Fruit fly (Drosophila melanogaster): ENCODE data around the gene Spt7.
A peak's percentile ranks its signal among the peaks of the same experiment; 100 is the strongest.

Spt7 gene

dm6 chrX:17872310-17872709, 22.1 kb downstream of the Spt7 start:
- no peak for TF ChIP-seq noc (tag; optimal IDR thresholded peaks at IDR 0.05)

dm6 chrX:17873329-17873728, 23.1 kb downstream of the Spt7 start:
- TF ChIP-seq noc (tag; optimal IDR thresholded peaks at IDR 0.05), result no peak

dm6 chrX:17875014-17875589, 24.8 kb downstream of the Spt7 start:
- TF ChIP-seq noc (tag; optimal IDR thresholded peaks at IDR 0.05), result no peak

dm6 chrX:17875695-17876094, 25.4 kb downstream of the Spt7 start:
- TF ChIP-seq noc (tag; optimal IDR thresholded peaks at IDR 0.05), result no peak

dm6 chrX:17876518-17876917, 26.3 kb downstream of the Spt7 start:
- TF ChIP-seq noc (tag; optimal IDR thresholded peaks at IDR 0.05), result no peak

dm6 chrX:17877974-17878373, 27.7 kb downstream of the Spt7 start:
- no peak for TF ChIP-seq noc (tag; optimal IDR thresholded peaks at IDR 0.05)

- TF ChIP-seq noc (tag; optimal IDR thresholded peaks at IDR 0.05), result no peak
These were observed 28.4 kb downstream of the Spt7 start for dm6 chrX:17878632-17879033.

dm6 chrX:17879211-17879897, 29.1 kb downstream of the Spt7 start:
- TF ChIP-seq noc (tag; optimal IDR thresholded peaks at IDR 0.05), result no peak

- peak; percentile 99 for TF ChIP-seq noc (tag; optimal IDR thresholded peaks at IDR 0.05)
These were observed 30.1 kb downstream of the Spt7 start for dm6 chrX:17880269-17880889.

- TF ChIP-seq noc (tag; optimal IDR thresholded peaks at IDR 0.05), result peak; percentile 91
These were observed 31.2 kb downstream of the Spt7 start for dm6 chrX:17881138-17882121.

dm6 chrX:17882769-17883168, 32.5 kb downstream of the Spt7 start:
- TF ChIP-seq noc (tag; optimal IDR thresholded peaks at IDR 0.05), result no peak

- TF ChIP-seq noc (tag; optimal IDR thresholded peaks at IDR 0.05), result no peak
These were observed 33.2 kb downstream of the Spt7 start, which contains the start of gene CG12985 for dm6 chrX:17883418-17883817. TSS of gene CG12985 (plus strand) at chrX:17883718.

dm6 chrX:17884567-17884966, 34.3 kb downstream of the Spt7 start:
- no peak for TF ChIP-seq noc (tag; optimal IDR thresholded peaks at IDR 0.05)

- TF ChIP-seq noc (tag; optimal IDR thresholded peaks at IDR 0.05), result no peak
These were observed 35.0 kb downstream of the Spt7 start for dm6 chrX:17885295-17885694.

- TF ChIP-seq noc (tag; optimal IDR thresholded peaks at IDR 0.05), result no peak
These were observed 35.8 kb downstream of the Spt7 start for dm6 chrX:17886107-17886448.
